Fruit fly (Drosophila melanogaster): ENCODE results near the gene dia.

dia gene

dm6 chr2L:20787271-20787791 lies 29.4 kb downstream of the dia start, which contains the start of gene Pomp (continued):
- TF ChIP-seq dsx (GFP tag; optimal IDR thresholded peaks at IDR 0.05; ENCODE audit: poor library complexity, severe bottlenecking), result no peak
- TF ChIP-seq CG9139 (GFP tag; optimal IDR thresholded peaks at IDR 0.05), result no peak
- no peak for TF ChIP-seq fkh (GFP tag; optimal IDR thresholded peaks at IDR 0.05)
- TF ChIP-seq pdm3 (GFP tag; optimal IDR thresholded peaks at IDR 0.05), result peak; percentile 71
- TF ChIP-seq cyc (GFP tag; optimal IDR thresholded peaks at IDR 0.05), result peak; percentile 71
- peak; percentile 70 for TF ChIP-seq CG31627 (GFP tag; optimal IDR thresholded peaks at IDR 0.05)
- TF ChIP-seq spab (GFP tag; optimal IDR thresholded peaks at IDR 0.05), result peak; percentile 36
- TF ChIP-seq CG6276 (GFP tag; optimal IDR thresholded peaks at IDR 0.05), result no peak
- TF ChIP-seq fd85E (GFP tag; optimal IDR thresholded peaks at IDR 0.05), result peak; percentile 39
- TF ChIP-seq CG1621 (tag; optimal IDR thresholded peaks at IDR 0.05), result peak; percentile 16
- TF ChIP-seq Eip75B (GFP tag; optimal IDR thresholded peaks at IDR 0.05), result peak; percentile 94
- TF ChIP-seq lz (GFP tag; optimal IDR thresholded peaks at IDR 0.05), result peak; percentile 66
- TF ChIP-seq CG15336 (GFP tag; IDR thresholded peaks at IDR 0.05), result peak; percentile 80
- peak; percentile 49 for TF ChIP-seq CG4318 (GFP tag; optimal IDR thresholded peaks at IDR 0.05)
- TF ChIP-seq esn (GFP tag; optimal IDR thresholded peaks at IDR 0.05), result peak; percentile 82
- TF ChIP-seq CG6163 (GFP tag; IDR thresholded peaks at IDR 0.05), result peak; percentile 70
- TF ChIP-seq CG11294 (GFP tag; IDR thresholded peaks at IDR 0.05), result peak; percentile 51; the same call in 1 of the 2 replicates
- peak; percentile 51 for TF ChIP-seq CG11762 (GFP tag; optimal IDR thresholded peaks at IDR 0.05; ENCODE audit: insufficient read depth)
- peak; percentile 42 for TF ChIP-seq Blimp-1 (GFP tag; optimal IDR thresholded peaks at IDR 0.05)
- TF ChIP-seq CG8319 (GFP tag; optimal IDR thresholded peaks at IDR 0.05), result peak; percentile 66
- peak; percentile 74 for TF ChIP-seq topi (GFP tag; optimal IDR thresholded peaks at IDR 0.05)
- TF ChIP-seq Hr39 (GFP tag; optimal IDR thresholded peaks at IDR 0.05), result peak; percentile 64
- peak; percentile 68 for TF ChIP-seq CG10631 (GFP tag; optimal IDR thresholded peaks at IDR 0.05)
- peak; percentile 56 for TF ChIP-seq dac (GFP tag; optimal IDR thresholded peaks at IDR 0.05)
- peak; percentile 68 for TF ChIP-seq CG3032 (tag; optimal IDR thresholded peaks at IDR 0.05)
- TF ChIP-seq CG11902 (GFP tag; optimal IDR thresholded peaks at IDR 0.05), result peak; percentile 54
- TF ChIP-seq CG8119 (GFP tag; IDR thresholded peaks at IDR 0.05), result peak; percentile 73; the same call in 2 of the 3 replicates
- TF ChIP-seq CG8632 (GFP tag; optimal IDR thresholded peaks at IDR 0.05), result peak; percentile 64
- peak; percentile 59 for TF ChIP-seq Lpt (GFP tag; optimal IDR thresholded peaks at IDR 0.05)
- peak; percentile 28; the same call in 1 of the 2 replicates for TF ChIP-seq Gug (GFP tag; IDR thresholded peaks at IDR 0.05)

- TF ChIP-seq CG11762 (GFP tag; optimal IDR thresholded peaks at IDR 0.05; ENCODE audit: insufficient read depth) (no peak), eg (GFP tag; IDR thresholded peaks at IDR 0.05) (no peak)
Observed at dm6 chr2L:20788050-20788449, 30.1 kb downstream of the dia start.

- no peak for TF ChIP-seq dsx (GFP tag; optimal IDR thresholded peaks at IDR 0.05; ENCODE audit: poor library complexity, severe bottlenecking)
- TF ChIP-seq CG15336 (GFP tag; IDR thresholded peaks at IDR 0.05), result 0 out of 2 replicates have a peak, but pooled peaks have one; percentile 21
Observed at dm6 chr2L:20792521-20792920, 34.6 kb downstream of the dia start.

DNA sequence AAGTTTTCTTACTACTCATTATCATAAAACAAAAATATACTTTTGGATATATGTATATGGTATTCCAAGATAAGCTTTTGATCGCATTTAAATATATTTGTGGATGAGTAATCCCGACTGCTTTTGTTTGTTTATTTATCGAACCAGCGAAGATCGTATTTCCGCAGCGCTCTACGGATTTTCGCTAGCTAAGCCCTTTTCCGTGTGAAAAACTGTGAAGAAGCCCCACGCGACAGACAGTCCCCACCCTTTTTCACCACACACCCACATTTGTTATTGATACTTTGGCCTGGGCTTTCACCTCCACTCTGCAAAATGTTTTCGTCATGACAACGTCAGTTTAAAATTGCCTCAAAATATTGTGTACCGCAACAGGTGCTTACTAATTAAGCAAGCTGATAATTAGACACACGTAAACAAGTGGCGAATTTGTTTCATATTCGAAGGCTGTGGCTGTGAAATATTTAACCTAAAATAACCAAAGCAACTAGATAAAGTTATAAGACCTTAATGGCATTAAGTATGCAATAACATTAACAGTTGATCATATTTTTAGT lies 35.1 kb downstream of the dia start:
- TF ChIP-seq Eip78C (GFP tag) (peak; percentile 39), CG7368 (GFP tag; optimal IDR thresholded peaks at IDR 0.05) (no peak), CG32006 (GFP tag; optimal IDR thresholded peaks at IDR 0.05) (peak; percentile 14)

DNA sequence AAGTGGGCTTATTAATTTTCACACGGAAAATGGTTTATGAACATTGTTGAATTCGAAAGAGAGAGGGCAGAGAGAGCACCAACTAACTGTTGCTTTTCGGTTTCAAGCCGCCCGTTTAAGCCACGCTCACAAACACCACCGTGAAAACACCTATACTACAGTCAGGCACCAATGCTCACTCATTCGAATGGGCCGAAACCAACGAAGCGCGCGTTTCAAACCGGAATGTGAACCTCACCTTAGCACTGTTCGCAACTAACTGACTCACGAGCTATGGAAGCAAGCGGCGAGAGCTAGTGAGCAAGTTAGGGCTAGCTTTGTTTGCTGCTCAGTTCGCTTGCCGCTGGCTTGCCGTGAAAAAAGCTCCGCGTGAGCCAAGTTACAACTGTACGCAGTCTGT lies 35.9 kb downstream of the dia start:
- peak; percentile 15 for TF ChIP-seq Met (GFP tag; optimal IDR thresholded peaks at IDR 0.05)
- TF ChIP-seq Sox102F (GFP tag; optimal IDR thresholded peaks at IDR 0.05), result peak; percentile 45
- TF ChIP-seq CG6854 (GFP tag; optimal IDR thresholded peaks at IDR 0.05), result peak; percentile 65
- no peak for TF ChIP-seq fd85E (GFP tag; optimal IDR thresholded peaks at IDR 0.05)
- peak; percentile 10 to 37 for TF ChIP-seq ss (GFP tag; optimal IDR thresholded peaks at IDR 0.05)
- no peak for TF ChIP-seq CG4318 (GFP tag; optimal IDR thresholded peaks at IDR 0.05)
- TF ChIP-seq esn (GFP tag; optimal IDR thresholded peaks at IDR 0.05), result peak; percentile 29
- peak; percentile 1 for TF ChIP-seq CG1621 (tag; optimal IDR thresholded peaks at IDR 0.05)
- no peak for TF ChIP-seq CG8119 (GFP tag; IDR thresholded peaks at IDR 0.05)
- TF ChIP-seq Sox14 (GFP tag; optimal IDR thresholded peaks at IDR 0.05), result peak; percentile 2
- peak; percentile 58; the same call in 2 of the 3 replicates for TF ChIP-seq CG6163 (GFP tag; IDR thresholded peaks at IDR 0.05)
- TF ChIP-seq CG34406 (GFP tag; optimal IDR thresholded peaks at IDR 0.05), result no peak
- peak; percentile 31 for TF ChIP-seq CG3919 (GFP tag; optimal IDR thresholded peaks at IDR 0.05)
- peak; percentile 45; the same call in 1 of the 3 replicates for TF ChIP-seq eg (GFP tag; IDR thresholded peaks at IDR 0.05)
- TF ChIP-seq CG8319 (GFP tag; optimal IDR thresholded peaks at IDR 0.05), result peak; percentile 28
- TF ChIP-seq vri (GFP tag; optimal IDR thresholded peaks at IDR 0.05), result peak; percentile 20
- TF ChIP-seq CG6808 (GFP tag; optimal IDR thresholded peaks at IDR 0.05), result peak; percentile 26
